Fruit fly (Drosophila melanogaster) whole organism, embryonic: ENCODE results near the gene CG15891.

Source experiments
- Abd-B ChIP-seq: fragments of 200-800 bp; sonication (Bioruptor generic); optimal IDR thresholded peaks from 2 replicates; lab custom pipeline; 2018; ENCODE audit warnings: missing biosample characterization, mild to moderate bottlenecking, missing genetic modification characterization, moderate library complexity
- Ada2b ChIP-seq: fragments of 200-800 bp; sonication (Bioruptor generic); IDR thresholded peaks from 2 replicates; pipeline ENCODE4 v1.3.6; 2022; ENCODE audit warnings: missing biosample characterization, missing genetic modification characterization
- Atf3 ChIP-seq: fragments of 200-800 bp; sonication (Bioruptor generic); optimal IDR thresholded peaks from 3 replicates; lab custom pipeline; 2016; ENCODE audit warnings: missing biosample characterization, missing genetic modification characterization
- BtbVII ChIP-seq: fragments of 200-800 bp; sonication (Bioruptor generic); optimal IDR thresholded peaks from 3 replicates; lab custom pipeline; 2017; ENCODE audit warnings: missing biosample characterization, mild to moderate bottlenecking, missing genetic modification characterization
- Bteb2 ChIP-seq: fragments of 200-800 bp; sonication (Bioruptor generic); optimal IDR thresholded peaks from 2 replicates; lab custom pipeline; 2016; ENCODE audit warnings: missing biosample characterization, missing genetic modification characterization
- CG10147 ChIP-seq: fragments of 200-800 bp; sonication (Bioruptor generic); optimal IDR thresholded peaks from 2 replicates; lab custom pipeline; 2019; ENCODE audit warnings: missing biosample characterization, mild to moderate bottlenecking, missing genetic modification characterization, moderate library complexity
- CG10462 ChIP-seq: fragments of 200-800 bp; sonication (Bioruptor generic); optimal IDR thresholded peaks from 2 replicates; lab custom pipeline; 2016; ENCODE audit warnings: missing biosample characterization, missing genetic modification characterization
- CG11504 ChIP-seq: fragments of 200-800 bp; sonication (Bioruptor generic); optimal IDR thresholded peaks from 3 replicates; lab custom pipeline; 2019; ENCODE audit warnings: missing biosample characterization, mild to moderate bottlenecking, missing genetic modification characterization, moderate library complexity
- CG11560 ChIP-seq: fragments of 200-800 bp; sonication (Bioruptor generic); IDR thresholded peaks from 3 replicates; pipeline ENCODE4 v1.3.6; 2022; ENCODE audit warnings: missing biosample characterization, missing genetic modification characterization
- CG1233 ChIP-seq: fragments of 200-800 bp; sonication (Bioruptor generic); optimal IDR thresholded peaks from 4 replicates; lab custom pipeline; 2018; ENCODE audit warnings: missing biosample characterization, mild to moderate bottlenecking, missing genetic modification characterization
- CG12942 ChIP-seq: fragments of 200-800 bp; sonication (Bioruptor generic); optimal IDR thresholded peaks from 3 replicates; lab custom pipeline; 2016; ENCODE audit warnings: missing biosample characterization, missing genetic modification characterization
- CG13424 ChIP-seq: fragments of 200-800 bp; sonication (Bioruptor generic); optimal IDR thresholded peaks from 2 replicates; lab custom pipeline; 2019; ENCODE audit warnings: missing biosample characterization, mild to moderate bottlenecking, missing genetic modification characterization, moderate library complexity
- CG17186 ChIP-seq: fragments of 200-800 bp; sonication (Bioruptor generic); optimal IDR thresholded peaks from 3 replicates; lab custom pipeline; 2017; ENCODE audit warnings: missing biosample characterization, missing genetic modification reagents, missing genetic modification characterization
- CG17385 ChIP-seq: fragments of 200-800 bp; sonication (Bioruptor generic); optimal IDR thresholded peaks from 3 replicates; lab custom pipeline; 2018; ENCODE audit warnings: missing biosample characterization, mild to moderate bottlenecking, missing genetic modification characterization
- CG17802 ChIP-seq: fragments of 200-800 bp; sonication (Bioruptor generic); optimal IDR thresholded peaks from 2 replicates; lab custom pipeline; 2018; ENCODE audit warnings: missing biosample characterization, mild to moderate bottlenecking, missing genetic modification characterization, moderate library complexity
- CG18476 ChIP-seq: fragments of 200-800 bp; sonication (Bioruptor generic); optimal IDR thresholded peaks from 2 replicates; lab custom pipeline; 2016; ENCODE audit warnings: missing biosample characterization, mild to moderate bottlenecking, missing genetic modification characterization
- CG2202 ChIP-seq: fragments of 200-800 bp; sonication (Bioruptor generic); optimal IDR thresholded peaks from 2 replicates; lab custom pipeline; 2018; ENCODE audit warnings: missing biosample characterization, mild to moderate bottlenecking, missing genetic modification characterization
- CG6689 ChIP-seq: fragments of 200-800 bp; sonication (Bioruptor generic); IDR thresholded peaks from 2 replicates; pipeline ENCODE4 v1.3.6; 2022; ENCODE audit warnings: missing biosample characterization, missing genetic modification characterization
- CG7839 ChIP-seq: fragments of 200-800 bp; sonication (Bioruptor generic); optimal IDR thresholded peaks from 3 replicates; lab custom pipeline; 2018; ENCODE audit warnings: missing biosample characterization, mild to moderate bottlenecking, missing genetic modification characterization, moderate library complexity
- CHES-1-like ChIP-seq: fragments of 200-800 bp; sonication (Bioruptor generic); optimal IDR thresholded peaks from 2 replicates; lab custom pipeline; 2016; ENCODE audit warnings: missing biosample characterization, missing genetic modification characterization
- Eip74EF ChIP-seq, 2 experiments: fragments of 200-800 bp in 1 of 2; fragments of >200 bp in 1 of 2; sonication (Bioruptor generic) in 1 of 2; optimal IDR thresholded peaks; 2 replicates each; lab custom pipeline; 2017 to 2019; ENCODE audit warnings: missing biosample characterization in 2 of 2, missing genetic modification characterization in 2 of 2, mild to moderate bottlenecking in 1 of 2, moderate library complexity in 1 of 2
- Mad ChIP-seq: fragments of 200-800 bp; sonication (Bioruptor generic); optimal IDR thresholded peaks from 2 replicates; lab custom pipeline; 2016; ENCODE audit warnings: missing biosample characterization, missing genetic modification characterization
- Med ChIP-seq: fragments of 200-800 bp; sonication (Bioruptor generic); peaks from one replicate; lab custom pipeline; 2016; ENCODE audit warnings: missing biosample characterization, missing genetic modification characterization, mild to moderate bottlenecking, inconsistent platforms, moderate library complexity
- Oli ChIP-seq: fragments of 200-800 bp; sonication (Bioruptor generic); optimal IDR thresholded peaks from 2 replicates; lab custom pipeline; 2018; ENCODE audit warnings: missing biosample characterization, mild to moderate bottlenecking, missing genetic modification characterization, moderate library complexity
- PHDP ChIP-seq: fragments of 200-800 bp; sonication (Bioruptor generic); optimal IDR thresholded peaks from 3 replicates; lab custom pipeline; 2018; ENCODE audit warnings: missing biosample characterization, mild to moderate bottlenecking, missing genetic modification characterization, moderate library complexity
- Ptx1 ChIP-seq: fragments of 200-800 bp; sonication (Bioruptor generic); IDR thresholded peaks from 2 replicates; pipeline ENCODE4 v1.3.6; 2022; ENCODE audit warnings: missing biosample characterization, missing genetic modification characterization
- Sox102F ChIP-seq: fragments of 200-800 bp; sonication (Bioruptor generic); optimal IDR thresholded peaks from 2 replicates; lab custom pipeline; 2018; ENCODE audit warnings: missing biosample characterization, mild to moderate bottlenecking, missing genetic modification characterization, moderate library complexity
- Sry-δ ChIP-seq: fragments of 200-800 bp; sonication (Bioruptor generic); optimal IDR thresholded peaks from 2 replicates; lab custom pipeline; 2016; ENCODE audit warnings: missing biosample characterization, missing genetic modification characterization
- Usf ChIP-seq: fragments of 200-800 bp; sonication (Bioruptor generic); optimal IDR thresholded peaks from 2 replicates; lab custom pipeline; 2017; ENCODE audit warnings: missing genotype, missing biosample characterization, missing genetic modification characterization
- abd-A ChIP-seq: fragments of 200-800 bp; sonication (Bioruptor generic); optimal IDR thresholded peaks from 3 replicates; lab custom pipeline; 2019; ENCODE audit warnings: missing biosample characterization, mild to moderate bottlenecking, missing genetic modification characterization, moderate library complexity
- esg ChIP-seq: fragments of 200-800 bp; sonication (Bioruptor generic); conservative IDR thresholded peaks from 2 replicates; pipeline ENCODE4 v1.3.6; 2022; ENCODE audit warnings: missing biosample characterization, missing genetic modification characterization
- gsb-n ChIP-seq: fragments of 200-800 bp; sonication (Bioruptor generic); optimal IDR thresholded peaks from 3 replicates; lab custom pipeline; 2018; ENCODE audit warnings: missing biosample characterization, mild to moderate bottlenecking, missing genetic modification characterization
- hb ChIP-seq: fragments of 200-800 bp; sonication (Bioruptor generic); IDR thresholded peaks from 3 replicates; pipeline ENCODE4 v1.3.6; 2022; ENCODE audit warnings: missing biosample characterization, missing genetic modification characterization; ENCODE audit not compliant: partially characterized antibody
- lmd ChIP-seq: fragments of 200-800 bp; sonication (Bioruptor generic); IDR thresholded peaks from 2 replicates; pipeline ENCODE4 v1.3.6; 2022; ENCODE audit warnings: missing biosample characterization, missing genetic modification characterization
- lola ChIP-seq, 3 experiments: fragments of >200 bp in 2 of 3; fragments of 200-800 bp in 1 of 3; sonication (Bioruptor generic) in 1 of 3; optimal IDR thresholded peaks; 2 replicates each; lab custom pipeline; 2017 to 2019; ENCODE audit warnings: missing biosample characterization in 3 of 3, missing genetic modification characterization in 3 of 3, mild to moderate bottlenecking in 1 of 3, moderate library complexity in 1 of 3
- luna ChIP-seq: fragments of 200-800 bp; sonication (Bioruptor generic); optimal IDR thresholded peaks from 2 replicates; lab custom pipeline; 2016; ENCODE audit warnings: missing biosample characterization, missing genetic modification characterization
- otp ChIP-seq: fragments of 200-800 bp; sonication (Bioruptor generic); IDR thresholded peaks from 3 replicates; pipeline ENCODE4, ENCODE4 v1.3.6; 2022; ENCODE audit warnings: missing biosample characterization, missing genetic modification characterization
- pan ChIP-seq, 4 experiments: fragments of >200 bp in 3 of 4; fragments of 200-800 bp in 1 of 4; sonication (Bioruptor generic) in 1 of 4; optimal IDR thresholded peaks in 3 of 4; IDR thresholded peaks in 1 of 4; 2 replicates each; pipeline versions ENCODE4 v1.3.6 to Lab custom; 2017 to 2022; ENCODE audit warnings: missing biosample characterization in 2 of 4, missing genetic modification characterization in 2 of 4, mixed read lengths in 1 of 4
- pfk ChIP-seq: fragments of 200-800 bp; sonication (Bioruptor generic); optimal IDR thresholded peaks from 2 replicates; lab custom pipeline; 2018; ENCODE audit warnings: missing biosample characterization, mild to moderate bottlenecking, missing genetic modification characterization, moderate library complexity
- phol ChIP-seq: fragments of 200-800 bp; sonication (Bioruptor generic); optimal IDR thresholded peaks from 3 replicates; lab custom pipeline; 2018; ENCODE audit warnings: missing biosample characterization, mild to moderate bottlenecking, missing genetic modification characterization, moderate library complexity
- pnt ChIP-seq: fragments of 200-800 bp; sonication (Bioruptor generic); optimal IDR thresholded peaks from 3 replicates; lab custom pipeline; 2016; ENCODE audit warnings: missing biosample characterization, missing genetic modification characterization
- row ChIP-seq: fragments of 200-800 bp; sonication (Bioruptor generic); IDR thresholded peaks from 3 replicates; pipeline ENCODE4 v1.3.6; 2022; ENCODE audit warnings: missing biosample characterization, missing genetic modification characterization
- sens ChIP-seq: fragments of 200-800 bp; sonication (Bioruptor generic); peaks from one replicate; lab custom pipeline; 2016; ENCODE audit warnings: missing biosample characterization, missing genetic modification characterization
- slbo ChIP-seq: fragments of 200-800 bp; sonication (Bioruptor generic); IDR thresholded peaks from 2 replicates; pipeline ENCODE4 v1.3.6; 2022; ENCODE audit warnings: missing biosample characterization, missing genetic modification characterization
- tx ChIP-seq: fragments of 200-800 bp; sonication (Bioruptor generic); optimal IDR thresholded peaks from 2 replicates; lab custom pipeline; 2016; ENCODE audit warnings: missing biosample characterization, missing genetic modification characterization
- vfl ChIP-seq: fragments of 200-800 bp; sonication (Bioruptor generic); optimal IDR thresholded peaks from 2 replicates; lab custom pipeline; 2016; ENCODE audit warnings: missing biosample characterization, missing genetic modification characterization
- zen ChIP-seq: fragments of 200-800 bp; sonication (Bioruptor generic); optimal IDR thresholded peaks from 3 replicates; lab custom pipeline; 2018; ENCODE audit warnings: missing biosample characterization, mild to moderate bottlenecking, missing genetic modification characterization, moderate library complexity

CG15891 gene

dm6 chrX:6316858-6317474, 21.8 kb upstream of the CG15891 start (continued):
- TF ChIP-seq Eip74EF (GFP tag; optimal IDR thresholded peaks at IDR 0.05; lab: Kevin White, UChicago) (no peak), Oli (peak; percentile 58), CG18476 (GFP tag; lab: Kevin White, UChicago) (peak; percentile 35), Mad (GFP tag; lab: Kevin White, UChicago) (no peak), zen (tag; lab: Kevin White, UChicago) (no peak), pfk (GFP tag; lab: Kevin White, UChicago) (no peak), Usf (no peak), CG10462 (no peak)
- TF ChIP-seq, all 482 proteins: peak for 246

dm6 chrX:6315583-6315982, 20.4 kb upstream of the CG15891 start:
- no peak for TF ChIP-seq CG12942 (GFP tag; lab: Kevin White, UChicago)
- no peak for TF ChIP-seq tx (GFP tag; lab: Kevin White, UChicago)
- no peak for TF ChIP-seq lola (GFP tag; optimal IDR thresholded peaks at IDR 0.05; lab: Kevin White, UChicago)
- TF ChIP-seq CG1233 (GFP tag; lab: Kevin White, UChicago), result no peak
- TF ChIP-seq CG11504 (tag; lab: Kevin White, UChicago), result peak; percentile 4
- no peak for TF ChIP-seq Usf
- TF ChIP-seq CG17802 (tag; lab: Kevin White, UChicago), result no peak
- no peak for TF ChIP-seq pnt (GFP tag; lab: Kevin White, UChicago)
- TF ChIP-seq Bteb2, result no peak
- no peak for TF ChIP-seq CG11560 (tag; lab: Robert Waterston, UW)
- TF ChIP-seq sens (GFP tag; lab: Kevin White, UChicago), result peak; percentile 61
- TF ChIP-seq Med (GFP tag; lab: Kevin White, UChicago), result peak; percentile 54
- TF ChIP-seq vfl, result no peak
- no peak for TF ChIP-seq CG17186 (GFP tag; lab: Kevin White, UChicago)
- no peak for TF ChIP-seq Ada2b (GFP tag; lab: Robert Waterston, UW)

dm6 chrX:6311516-6311915, 16.4 kb upstream of the CG15891 start:
- TF ChIP-seq Atf3 (no peak), esg (GFP tag; lab: Robert Waterston, UW) (no peak), Abd-B (GFP tag; lab: Kevin White, UChicago) (peak; percentile 17), abd-A (tag; lab: Kevin White, UChicago) (peak; percentile 51), Ptx1 (GFP tag; lab: Robert Waterston, UW) (peak; percentile 44; the same call in 1 of the 2 replicates), otp (GFP tag; lab: Robert Waterston, UW) (no peak), PHDP (peak; percentile 10), sens (GFP tag; lab: Kevin White, UChicago) (peak; percentile 71), slbo (GFP tag; lab: Robert Waterston, UW) (0 out of 2 replicates have a peak, but pooled peaks have one; percentile 41), Sry-δ (GFP tag; lab: Kevin White, UChicago) (no peak), luna (no peak), phol (tag; lab: Kevin White, UChicago) (peak; percentile 2), Sox102F (peak; percentile 35), gsb-n (tag; lab: Kevin White, UChicago) (no peak), pan (optimal IDR thresholded peaks at IDR 0.05; lab: Kevin White, UChicago) (no peak), pan (GFP tag; optimal IDR thresholded peaks at IDR 0.05 in 1 of 2, IDR thresholded peaks at IDR 0.05 in 1 of 2) (peak in 1 of 2 experiments; percentile 10), hb (GFP tag; lab: Robert Waterston, UW) (no peak), CHES-1-like (GFP tag; lab: Kevin White, UChicago) (no peak), CG2202 (tag; lab: Kevin White, UChicago) (no peak), row (peak; percentile 54), CG6689 (peak; percentile 27; the same call in 1 of the 2 replicates), CG7839 (peak; percentile 34), CG13424 (tag; lab: Kevin White, UChicago) (peak; percentile 8), CG17385 (GFP tag; lab: Kevin White, UChicago) (peak; percentile 9), CG10147 (GFP tag; lab: Kevin White, UChicago) (peak; percentile 13), BtbVII (no peak), lmd (peak; percentile 28; the same call in 1 of the 2 replicates)
